Fruit fly (Drosophila melanogaster) whole organism, embryonic: ENCODE measurements around the gene CG42512.

Source experiments
- Bdp1 ChIP-seq: fragments of 200-800 bp; sonication (Bioruptor generic); optimal IDR thresholded peaks from 3 replicates; lab custom pipeline; 2016; ENCODE audit warnings: missing biosample characterization, missing genetic modification characterization
- CG12071 ChIP-seq: fragments of 200-800 bp; sonication (Bioruptor generic); optimal IDR thresholded peaks from 3 replicates; lab custom pipeline; 2018; ENCODE audit warnings: missing biosample characterization, mild to moderate bottlenecking, missing genetic modification characterization
- CG12391 ChIP-seq: fragments of 200-800 bp; sonication (Bioruptor generic); optimal IDR thresholded peaks from 3 replicates; lab custom pipeline; 2018; ENCODE audit warnings: missing biosample characterization, mild to moderate bottlenecking, missing genetic modification characterization, moderate library complexity
- CG12659 ChIP-seq: fragments of 200-800 bp; sonication (Bioruptor generic); optimal IDR thresholded peaks from 3 replicates; lab custom pipeline; 2017; ENCODE audit warnings: mild to moderate bottlenecking, missing biosample characterization, missing genetic modification reagents, missing genetic modification characterization
- CG12769 ChIP-seq: fragments of 200-800 bp; sonication (Bioruptor generic); optimal IDR thresholded peaks from 2 replicates; lab custom pipeline; 2019; ENCODE audit warnings: missing biosample characterization, mild to moderate bottlenecking, missing genetic modification characterization, moderate library complexity
- CG13424 ChIP-seq: fragments of 200-800 bp; sonication (Bioruptor generic); optimal IDR thresholded peaks from 2 replicates; lab custom pipeline; 2019; ENCODE audit warnings: missing biosample characterization, mild to moderate bottlenecking, missing genetic modification characterization, moderate library complexity
- CG15011 ChIP-seq: fragments of 200-800 bp; sonication (Bioruptor generic); optimal IDR thresholded peaks from 3 replicates; lab custom pipeline; 2018; ENCODE audit warnings: missing biosample characterization, mild to moderate bottlenecking, missing genetic modification characterization
- CG15479 ChIP-seq: fragments of 200-800 bp; sonication (Bioruptor generic); optimal IDR thresholded peaks from 3 replicates; lab custom pipeline; 2019; ENCODE audit warnings: missing biosample characterization, mild to moderate bottlenecking, missing genetic modification characterization, moderate library complexity
- CG17186 ChIP-seq: fragments of 200-800 bp; sonication (Bioruptor generic); optimal IDR thresholded peaks from 3 replicates; lab custom pipeline; 2017; ENCODE audit warnings: missing biosample characterization, missing genetic modification reagents, missing genetic modification characterization
- CG17361 ChIP-seq: fragments of 200-800 bp; sonication (Bioruptor generic); IDR thresholded peaks from 3 replicates; pipeline ENCODE4 v1.3.6; 2022; ENCODE audit warnings: missing biosample characterization, missing genetic modification characterization
- CG17385 ChIP-seq: fragments of 200-800 bp; sonication (Bioruptor generic); optimal IDR thresholded peaks from 3 replicates; lab custom pipeline; 2018; ENCODE audit warnings: missing biosample characterization, mild to moderate bottlenecking, missing genetic modification characterization
- CG1832 ChIP-seq: fragments of 200-800 bp; sonication (Bioruptor generic); optimal IDR thresholded peaks from 2 replicates; lab custom pipeline; 2017; ENCODE audit warnings: missing biosample characterization, mild to moderate bottlenecking, missing genetic modification characterization, inconsistent platforms
- CG18764 ChIP-seq: fragments of 200-800 bp; sonication (Bioruptor generic); optimal IDR thresholded peaks from 3 replicates; lab custom pipeline; 2016; ENCODE audit warnings: missing biosample characterization, missing genetic modification characterization
- CG2129 ChIP-seq: fragments of 200-800 bp; sonication (Bioruptor generic); IDR thresholded peaks from 2 replicates; pipeline ENCODE4 v1.3.6; 2022; ENCODE audit warnings: missing biosample characterization, missing genetic modification characterization; ENCODE audit not compliant: partially characterized antibody
- CG30431 ChIP-seq: fragments of 200-800 bp; sonication (Bioruptor generic); optimal IDR thresholded peaks from 2 replicates; lab custom pipeline; 2017; ENCODE audit warnings: missing biosample characterization, missing genetic modification characterization
- CG31224 ChIP-seq: fragments of 200-800 bp; sonication (Bioruptor generic); IDR thresholded peaks from 2 replicates; pipeline ENCODE4 v1.3.6; 2022; ENCODE audit warnings: missing biosample characterization, missing genetic modification characterization
- CG31441 ChIP-seq: fragments of 200-800 bp; sonication (Bioruptor generic); IDR thresholded peaks from 2 replicates; pipeline ENCODE4 v1.3.6; 2022; ENCODE audit warnings: missing biosample characterization, missing genetic modification characterization
- CG3726 ChIP-seq: fragments of 200-800 bp; sonication (Bioruptor generic); IDR thresholded peaks from 3 replicates; pipeline ENCODE4, ENCODE4 v1.3.6; 2022; ENCODE audit warnings: missing biosample characterization, missing genetic modification characterization
- CG4404 ChIP-seq: fragments of 200-800 bp; sonication (Bioruptor generic); IDR thresholded peaks from 2 replicates; pipeline ENCODE4 v1.3.6; 2022; ENCODE audit warnings: missing biosample characterization, missing genetic modification characterization
- CG5245 ChIP-seq: fragments of 200-800 bp; sonication (Bioruptor generic); optimal IDR thresholded peaks from 3 replicates; lab custom pipeline; 2016; ENCODE audit warnings: missing biosample characterization, missing genetic modification characterization
- CG6175 ChIP-seq: fragments of 200-800 bp; sonication (Bioruptor generic); IDR thresholded peaks from 3 replicates; pipeline ENCODE4 v1.3.6; 2022; ENCODE audit warnings: missing biosample characterization, missing genetic modification characterization
- CG6689 ChIP-seq: fragments of 200-800 bp; sonication (Bioruptor generic); IDR thresholded peaks from 2 replicates; pipeline ENCODE4 v1.3.6; 2022; ENCODE audit warnings: missing biosample characterization, missing genetic modification characterization
- CG7963 ChIP-seq: fragments of 200-800 bp; sonication (Bioruptor generic); IDR thresholded peaks from 3 replicates; pipeline ENCODE4 v1.3.6; 2022; ENCODE audit warnings: missing biosample characterization, missing genetic modification characterization; ENCODE audit not compliant: partially characterized antibody
- CG9437 ChIP-seq: fragments of 200-800 bp; sonication (Bioruptor generic); optimal IDR thresholded peaks from 2 replicates; lab custom pipeline; 2018; ENCODE audit warnings: missing biosample characterization, mild to moderate bottlenecking, missing genetic modification characterization
- CG9727 ChIP-seq: fragments of 200-800 bp; sonication (Bioruptor generic); optimal IDR thresholded peaks from 3 replicates; lab custom pipeline; 2017; ENCODE audit warnings: missing biosample characterization, mild to moderate bottlenecking, missing genetic modification characterization
- Drgx ChIP-seq: fragments of 200-800 bp; sonication (Bioruptor generic); IDR thresholded peaks from 2 replicates; pipeline ENCODE4 v1.3.6; 2022; ENCODE audit warnings: missing biosample characterization, missing genetic modification characterization
- Ets65A ChIP-seq: fragments of 200-800 bp; sonication (Bioruptor generic); peaks from one replicate; lab custom pipeline; 2016; ENCODE audit warnings: missing biosample characterization, missing genetic modification characterization
- Ets97D ChIP-seq: fragments of 200-800 bp; sonication (Bioruptor generic); optimal IDR thresholded peaks from 3 replicates; lab custom pipeline; 2016; ENCODE audit warnings: missing biosample characterization, missing genetic modification characterization
- Lim3 ChIP-seq: fragments of 200-800 bp; sonication (Bioruptor generic); IDR thresholded peaks from 2 replicates; pipeline ENCODE4 v1.3.6; 2022; ENCODE audit warnings: missing biosample characterization, missing genetic modification characterization
- MBD-R2 ChIP-seq: fragments of 200-800 bp; sonication (Bioruptor generic); IDR thresholded peaks from 2 replicates; pipeline ENCODE4 v1.3.6; 2022; ENCODE audit warnings: missing biosample characterization, missing genetic modification characterization
- Nf-YC ChIP-seq: fragments of 200-800 bp; optimal IDR thresholded peaks from 3 replicates; lab custom pipeline; 2019; ENCODE audit warnings: missing biosample characterization, mild to moderate bottlenecking, missing genetic modification characterization, moderate library complexity
- NfI ChIP-seq: fragments of 200-800 bp; sonication (Bioruptor generic); optimal IDR thresholded peaks from 3 replicates; lab custom pipeline; 2018; ENCODE audit warnings: missing biosample characterization, mild to moderate bottlenecking, missing genetic modification characterization, moderate library complexity
- Scr ChIP-seq: fragments of 200-800 bp; sonication (Bioruptor generic); IDR thresholded peaks from 2 replicates; pipeline ENCODE4 v1.3.6; 2022; ENCODE audit warnings: missing biosample characterization, missing genetic modification characterization; ENCODE audit not compliant: partially characterized antibody
- Sin3A ChIP-seq: fragments of >200 bp; optimal IDR thresholded peaks from 2 replicates; lab custom pipeline; 2018
- ap ChIP-seq: fragments of 200-800 bp; sonication (Bioruptor generic); IDR thresholded peaks from 2 replicates; pipeline ENCODE4 v1.3.6; 2022; ENCODE audit warnings: missing biosample characterization, missing genetic modification characterization
- chinmo ChIP-seq: fragments of 200-800 bp; sonication (Bioruptor generic); IDR thresholded peaks from 4 replicates; pipeline ENCODE4 v1.3.6; 2022; ENCODE audit warnings: missing biosample characterization, missing genetic modification characterization; ENCODE audit not compliant: partially characterized antibody
- da ChIP-seq: fragments of 200-800 bp; sonication (Bioruptor generic); optimal IDR thresholded peaks from 2 replicates; lab custom pipeline; 2016; ENCODE audit warnings: missing biosample characterization, missing genetic modification characterization
- ewg ChIP-seq: fragments of 200-800 bp; sonication (Bioruptor generic); optimal IDR thresholded peaks from 3 replicates; lab custom pipeline; 2017; ENCODE audit warnings: mild to moderate bottlenecking, missing biosample characterization, missing genetic modification reagents, missing genetic modification characterization
- gem ChIP-seq: fragments of 200-800 bp; sonication (Bioruptor generic); optimal IDR thresholded peaks from 2 replicates; lab custom pipeline; 2019; ENCODE audit warnings: missing biosample characterization, mild to moderate bottlenecking, missing genetic modification characterization, moderate library complexity
- hkb ChIP-seq, 2 experiments: fragments of 200-800 bp in 1 of 2; fragments of >200 bp in 1 of 2; sonication (Bioruptor generic) in 1 of 2; IDR thresholded peaks in 1 of 2; optimal IDR thresholded peaks in 1 of 2; 2 replicates each; pipeline versions ENCODE4 v1.3.6 to Lab custom; 2017 to 2022; ENCODE audit warnings: missing biosample characterization in 1 of 2, missing genetic modification characterization in 1 of 2
- klu ChIP-seq: fragments of 200-800 bp; sonication (Bioruptor generic); IDR thresholded peaks from 2 replicates; pipeline ENCODE4 v1.3.6; 2022; ENCODE audit warnings: missing biosample characterization, missing genetic modification characterization
- lilli ChIP-seq: fragments of 200-800 bp; sonication (Bioruptor generic); optimal IDR thresholded peaks from 3 replicates; lab custom pipeline; 2016; ENCODE audit warnings: missing biosample characterization, missing genetic modification characterization
- peb ChIP-seq: fragments of 200-800 bp; sonication (Bioruptor generic); IDR thresholded peaks from 2 replicates; pipeline ENCODE4 v1.3.6; 2022; ENCODE audit warnings: missing biosample characterization, missing genetic modification characterization
- pho ChIP-seq: fragments of 200-800 bp; sonication (Bioruptor generic); optimal IDR thresholded peaks from 2 replicates; lab custom pipeline; 2016; ENCODE audit warnings: missing biosample characterization, missing genetic modification characterization
- phol ChIP-seq: fragments of 200-800 bp; sonication (Bioruptor generic); optimal IDR thresholded peaks from 3 replicates; lab custom pipeline; 2018; ENCODE audit warnings: missing biosample characterization, mild to moderate bottlenecking, missing genetic modification characterization, moderate library complexity
- psq ChIP-seq: fragments of 200-800 bp; sonication (Bioruptor generic); optimal IDR thresholded peaks from 2 replicates; lab custom pipeline; 2017; ENCODE audit warnings: missing biosample characterization, missing genetic modification characterization
- row ChIP-seq: fragments of 200-800 bp; sonication (Bioruptor generic); IDR thresholded peaks from 3 replicates; pipeline ENCODE4 v1.3.6; 2022; ENCODE audit warnings: missing biosample characterization, missing genetic modification characterization
- sc ChIP-seq, 3 experiments: fragments of >200 bp in 2 of 3; fragments of 200-800 bp in 1 of 3; sonication (Bioruptor generic) in 1 of 3; optimal IDR thresholded peaks; 2 replicates in 2 of 3; 3 replicates in 1 of 3; lab custom pipeline; 2017; ENCODE audit warnings: mild to moderate bottlenecking in 1 of 3, missing biosample characterization in 1 of 3, missing genetic modification characterization in 1 of 3, missing genetic modification reagents in 1 of 3
- sens ChIP-seq: fragments of 200-800 bp; sonication (Bioruptor generic); peaks from one replicate; lab custom pipeline; 2016; ENCODE audit warnings: missing biosample characterization, missing genetic modification characterization

Gene CG42512

DNA sequence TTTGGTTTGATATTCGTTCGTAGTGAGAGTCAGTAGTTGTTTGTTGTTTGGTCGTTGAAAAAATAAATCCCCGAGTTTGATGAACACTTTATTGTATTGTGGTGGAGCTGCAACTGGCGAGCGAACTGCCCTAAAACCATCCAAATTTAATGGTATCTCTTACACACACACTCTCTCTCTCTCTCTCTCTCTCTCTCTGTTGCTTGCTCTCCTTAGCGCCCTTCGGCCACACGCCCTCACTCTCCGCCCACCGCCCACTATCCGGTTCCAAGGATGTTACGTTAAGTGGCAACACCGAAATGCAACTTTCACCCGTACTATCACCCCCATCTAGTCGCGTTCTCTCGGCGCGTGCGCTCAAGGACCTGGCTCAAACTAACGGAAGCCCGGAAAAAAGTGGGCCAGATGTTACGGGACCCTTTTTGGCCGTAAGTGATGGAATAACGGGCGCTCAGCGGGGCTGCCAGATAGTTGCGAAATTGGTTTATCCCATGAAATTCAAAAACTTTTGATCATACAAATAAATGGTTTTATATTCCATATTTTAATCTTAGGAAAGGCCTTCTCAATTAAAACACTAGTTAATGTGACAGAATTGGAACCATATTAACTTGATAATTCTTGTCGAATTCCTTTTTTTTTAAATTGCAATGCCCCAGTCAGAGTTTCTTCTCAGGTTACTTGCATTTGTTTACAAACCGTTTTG lies 36.4 kb downstream of the CG42512 start (continued):
- TF ChIP-seq CG17385 (GFP tag; lab: Kevin White, UChicago): no peak
- TF ChIP-seq klu (GFP tag; lab: Robert Waterston, UW): no peak
- no peak for TF ChIP-seq Drgx
- TF ChIP-seq CG15011 (GFP tag; lab: Kevin White, UChicago): no peak
- peak; percentile 0 for TF ChIP-seq CG13424 (tag; lab: Kevin White, UChicago)
- no peak for TF ChIP-seq CG4404
- no peak for TF ChIP-seq CG7963
- no peak for TF ChIP-seq psq
- TF ChIP-seq CG17186 (GFP tag; lab: Kevin White, UChicago): no peak
- TF ChIP-seq CG12391: no peak
- TF ChIP-seq CG17361 (GFP tag; lab: Robert Waterston, UW): 0 out of 3 replicates have a peak, but pooled peaks have one; percentile 29
- TF ChIP-seq pho (GFP tag; lab: Kevin White, UChicago): no peak
- TF ChIP-seq gem: peak; percentile 7
- TF ChIP-seq Ets97D (GFP tag; lab: Kevin White, UChicago): no peak
- TF ChIP-seq CG12769 (tag; lab: Kevin White, UChicago): no peak
- 0 out of 2 replicates have a peak, but pooled peaks have one; percentile 8 for TF ChIP-seq CG6689 (GFP tag; lab: Robert Waterston, UW)
- TF ChIP-seq da (GFP tag; lab: Kevin White, UChicago): no peak
- TF ChIP-seq CG3726 (GFP tag; lab: Robert Waterston, UW): no peak
- TF ChIP-seq CG31224 (GFP tag; lab: Robert Waterston, UW): no peak
- no peak for TF ChIP-seq lilli
- 0 out of 4 replicates have a peak, but pooled peaks have one; percentile 25 for TF ChIP-seq chinmo (GFP tag; lab: Robert Waterston, UW)
- no peak for TF ChIP-seq Bdp1
- TF ChIP-seq CG5245: no peak
- peak; percentile 15 for TF ChIP-seq CG9437 (GFP tag; lab: Kevin White, UChicago)
- TF ChIP-seq CG15479 (GFP tag; lab: Kevin White, UChicago): no peak
- TF ChIP-seq CG2129: no peak
- no peak for TF ChIP-seq Nf-YC (tag; lab: Kevin White, UChicago)
- TF ChIP-seq CG12659 (GFP tag; lab: Kevin White, UChicago): peak; percentile 2
- TF ChIP-seq sc (optimal IDR thresholded peaks at IDR 0.05; lab: Kevin White, UChicago): no peak
- no peak for TF ChIP-seq sc (GFP tag; optimal IDR thresholded peaks at IDR 0.05; lab: Kevin White, UChicago)
- no peak for TF ChIP-seq hkb (optimal IDR thresholded peaks at IDR 0.05; lab: Kevin White, UChicago)
- no peak for TF ChIP-seq hkb (GFP tag; IDR thresholded peaks at IDR 0.05; lab: Robert Waterston, UW)
- peak; percentile 76 for TF ChIP-seq Ets65A (GFP tag; lab: Kevin White, UChicago)
- peak; percentile 80 for TF ChIP-seq ewg (GFP tag; lab: Kevin White, UChicago)
- TF ChIP-seq CG12071 (GFP tag; lab: Kevin White, UChicago): no peak
- peak; percentile 15 for TF ChIP-seq CG9727 (GFP tag; lab: Kevin White, UChicago)
- TF ChIP-seq CG18764 (GFP tag; lab: Kevin White, UChicago): no peak
- no peak for TF ChIP-seq ap (GFP tag; lab: Robert Waterston, UW)
- no peak for TF ChIP-seq Lim3 (GFP tag; lab: Robert Waterston, UW)
- no peak for TF ChIP-seq Sin3A
- TF ChIP-seq CG30431: no peak
- TF ChIP-seq row (GFP tag; lab: Robert Waterston, UW): 0 out of 3 replicates have a peak, but pooled peaks have one; percentile 24
- no peak for TF ChIP-seq Scr
- TF ChIP-seq NfI (GFP tag; lab: Kevin White, UChicago): no peak
- TF ChIP-seq CG6175 (GFP tag; lab: Robert Waterston, UW): no peak
- no peak for TF ChIP-seq MBD-R2 (GFP tag; lab: Robert Waterston, UW)
- peak; percentile 20 for TF ChIP-seq phol (tag; lab: Kevin White, UChicago)
- peak; percentile 78 for TF ChIP-seq sens (GFP tag; lab: Kevin White, UChicago)
- no peak for TF ChIP-seq CG1832 (GFP tag; lab: Kevin White, UChicago)
- TF ChIP-seq CG31441 (GFP tag; lab: Robert Waterston, UW): no peak
- no peak for TF ChIP-seq peb (GFP tag; lab: Robert Waterston, UW)
